Worm (Caenorhabditis elegans) whole organism, young adult: ENCODE measurements around the gene K01A11.3.

Experiments used
- F49E8.2 ChIP-seq: sonication (generic microtip); optimal IDR thresholded peaks from 3 replicates; lab custom pipeline; 2017; ENCODE audit warnings: missing genetic modification characterization, mild to moderate bottlenecking, missing compliant biosample characterization, antibody characterized with exemption, moderate library complexity; ENCODE audit not compliant: insufficient read depth
- F57C9.4 ChIP-seq: sonication (generic microtip); optimal IDR thresholded peaks from 2 replicates; lab custom pipeline; 2017; ENCODE audit warnings: mild to moderate bottlenecking, missing genetic modification characterization, missing compliant biosample characterization
- bed-2 ChIP-seq: fragments of 200-800 bp; sonication (Bioruptor generic); IDR thresholded peaks from 2 replicates; pipeline ENCODE4 v1.3.6; 2022; ENCODE audit warnings: missing genetic modification reagents, missing genetic modification characterization, missing compliant biosample characterization
- ceh-27 ChIP-seq: fragments of 200-800 bp; sonication (Bioruptor generic); optimal IDR thresholded peaks from 2 replicates; lab custom pipeline; 2018; ENCODE audit warnings: mild to moderate bottlenecking, missing genetic modification characterization, moderate library complexity, missing compliant biosample characterization
- gei-17 ChIP-seq: fragments of 200-800 bp; sonication (Bioruptor generic); optimal IDR thresholded peaks from 2 replicates; lab custom pipeline; 2018; ENCODE audit warnings: mild to moderate bottlenecking, missing genetic modification characterization, missing compliant biosample characterization
- lsy-27 ChIP-seq: sonication (generic microtip); optimal IDR thresholded peaks from 2 replicates; lab custom pipeline; 2017; ENCODE audit warnings: missing genetic modification characterization, mild to moderate bottlenecking, missing compliant biosample characterization, antibody characterized with exemption, missing genotype, borderline replicate concordance; ENCODE audit not compliant: insufficient read depth
- madf-3 ChIP-seq: fragments of 200-800 bp; sonication (Bioruptor generic); IDR thresholded peaks from 2 replicates; pipeline ENCODE4 v1.3.6; 2022; ENCODE audit warnings: missing genetic modification reagents, missing genetic modification characterization, missing compliant biosample characterization
- sea-2 ChIP-seq: fragments of 200-800 bp; sonication (Bioruptor generic); IDR thresholded peaks from 2 replicates; pipeline ENCODE4 v1.3.6; 2022; ENCODE audit warnings: missing genetic modification characterization, missing compliant biosample characterization
- snpc-4 ChIP-seq, 5 experiments: fragments of 150-350 bp in 1 of 5; sonication (generic microtip) in 4 of 5; optimal IDR thresholded peaks; 2 replicates each; lab custom pipeline; 2014 to 2018; ENCODE audit warnings: missing genetic modification characterization in 5 of 5, missing biosample characterization in 3 of 5, antibody characterized with exemption in 2 of 5, mild to moderate bottlenecking in 2 of 5, missing compliant biosample characterization in 2 of 5, missing genotype in 2 of 5, moderate library complexity in 2 of 5, missing genetic modification reagents in 1 of 5
- ztf-3 ChIP-seq: fragments of 200-800 bp; sonication (Bioruptor generic); optimal IDR thresholded peaks from 2 replicates; lab custom pipeline; 2018; ENCODE audit warnings: mild to moderate bottlenecking, missing genetic modification characterization, missing compliant biosample characterization

- no peak for TF ChIP-seq ztf-3 (GFP tag; lab: Kevin White, UChicago)
- no peak for TF ChIP-seq sea-2 (GFP tag; lab: Robert Waterston, UW)
- TF ChIP-seq ceh-27 (GFP tag; lab: Kevin White, UChicago): no peak
- TF ChIP-seq lsy-27 (tag; lab: Kevin White, UChicago): no peak
- TF ChIP-seq gei-17 (GFP tag; lab: Kevin White, UChicago): no peak
- TF ChIP-seq F49E8.2 (tag; lab: Kevin White, UChicago): no peak
- no peak for TF ChIP-seq F57C9.4 (tag; lab: Kevin White, UChicago)
- no peak for TF ChIP-seq snpc-4 (GFP tag; optimal IDR thresholded peaks at IDR 0.05; lab: Kevin White, UChicago)
- no peak for TF ChIP-seq snpc-4 (tag; optimal IDR thresholded peaks at IDR 0.05; lab: Kevin White, UChicago)
- no peak for TF ChIP-seq bed-2 (GFP tag; lab: Robert Waterston, UW)
- no peak for TF ChIP-seq madf-3 (GFP tag; lab: Robert Waterston, UW)
Measured at ce11 chrIII:3477375-3477774, 25.0 kb upstream of the K01A11.3 start.
